Fruit fly (Drosophila melanogaster): ENCODE data around the gene CG14374.
A peak's percentile ranks its signal among the peaks of the same experiment; 100 is the strongest.

dm6 chr3R:13364175-13365174, 32.5 kb downstream of the CG14374 start, which contains the start of gene Dic1:
- TF ChIP-seq cic (GFP tag; optimal IDR thresholded peaks at IDR 0.05) (peak; percentile 62), Crg-1 (GFP tag; optimal IDR thresholded peaks at IDR 0.05) (peak; percentile 92), CG7101 (tag; optimal IDR thresholded peaks at IDR 0.05) (peak; percentile 96), CG12768 (GFP tag; optimal IDR thresholded peaks at IDR 0.05) (peak; percentile 97), kay (GFP tag; ENCODE audit: borderline replicate concordance) (peak; percentile 98), pad (GFP tag; optimal IDR thresholded peaks at IDR 0.05) (peak; percentile 90), CG1620 (GFP tag; optimal IDR thresholded peaks at IDR 0.05) (peak; percentile 89), CG33017 (tag; optimal IDR thresholded peaks at IDR 0.05) (peak; percentile 95), CG7045 (GFP tag; optimal IDR thresholded peaks at IDR 0.05) (peak; percentile 98), toe (GFP tag; optimal IDR thresholded peaks at IDR 0.05) (peak; percentile 93), Hr96 (GFP tag; optimal IDR thresholded peaks at IDR 0.05) (peak; percentile 86), tj (GFP tag; optimal IDR thresholded peaks at IDR 0.05) (peak; percentile 83), cnc (optimal IDR thresholded peaks at IDR 0.05) (no peak)

Data from whole organism, adult.